Fruit fly (Drosophila melanogaster) whole organism, embryonic: ENCODE measurements around the gene CG14219.
A peak's percentile ranks its signal among the peaks of the same experiment; 100 is the strongest.

Experiments used
- B-H1 ChIP-seq: fragments of 200-800 bp; sonication (Bioruptor generic); IDR thresholded peaks from 3 replicates; pipeline ENCODE4 v1.3.6; 2022; ENCODE audit warnings: missing biosample characterization, missing genetic modification characterization
- B-H2 ChIP-seq: fragments of 200-800 bp; sonication (Bioruptor generic); optimal IDR thresholded peaks from 2 replicates; lab custom pipeline; 2018; ENCODE audit warnings: missing biosample characterization, mild to moderate bottlenecking, missing genetic modification characterization
- C15 ChIP-seq: fragments of 200-800 bp; sonication (Bioruptor generic); IDR thresholded peaks from 3 replicates; pipeline ENCODE4 v1.3.6; 2022; ENCODE audit warnings: missing biosample characterization, missing genetic modification characterization
- CG10321 ChIP-seq: fragments of 200-800 bp; sonication (Bioruptor generic); IDR thresholded peaks from 2 replicates; pipeline ENCODE4 v1.3.6; 2022; ENCODE audit warnings: missing biosample characterization, missing genetic modification characterization
- CG10366 ChIP-seq: fragments of 200-800 bp; sonication (Bioruptor generic); IDR thresholded peaks from 2 replicates; pipeline ENCODE4 v1.3.6; 2022; ENCODE audit warnings: missing biosample characterization, missing genetic modification characterization
- CG11085 ChIP-seq: fragments of 200-800 bp; sonication (Bioruptor generic); IDR thresholded peaks from 2 replicates; pipeline ENCODE4 v1.3.6; 2022; ENCODE audit warnings: missing biosample characterization, missing genetic modification characterization
- CG11695 ChIP-seq: fragments of 200-800 bp; sonication (Bioruptor generic); IDR thresholded peaks from 3 replicates; pipeline ENCODE4 v1.3.6; 2022; ENCODE audit warnings: missing biosample characterization, missing genetic modification characterization
- CG12299 ChIP-seq: fragments of 200-800 bp; sonication (Bioruptor generic); optimal IDR thresholded peaks from 2 replicates; lab custom pipeline; 2018; ENCODE audit warnings: missing biosample characterization, mild to moderate bottlenecking, missing genetic modification characterization
- CG13894 ChIP-seq: fragments of 200-800 bp; sonication (Bioruptor generic); optimal IDR thresholded peaks from 3 replicates; lab custom pipeline; 2018; ENCODE audit warnings: missing biosample characterization, mild to moderate bottlenecking, missing genetic modification characterization, moderate library complexity
- CG14014 ChIP-seq: fragments of 200-800 bp; sonication (Bioruptor generic); IDR thresholded peaks from 2 replicates; pipeline ENCODE4 v1.3.6; 2022; ENCODE audit warnings: missing biosample characterization, missing genetic modification characterization
- CG14965 ChIP-seq: fragments of 200-800 bp; sonication (Bioruptor generic); optimal IDR thresholded peaks from 2 replicates; lab custom pipeline; 2016; ENCODE audit warnings: missing biosample characterization, missing genetic modification characterization, borderline replicate concordance
- CG15601 ChIP-seq: fragments of 200-800 bp; sonication (Bioruptor generic); optimal IDR thresholded peaks from 3 replicates; lab custom pipeline; 2019; ENCODE audit warnings: missing biosample characterization, mild to moderate bottlenecking, missing genetic modification characterization, moderate library complexity
- CG1792 ChIP-seq: fragments of 200-800 bp; sonication (Bioruptor generic); optimal IDR thresholded peaks from 2 replicates; lab custom pipeline; 2016; ENCODE audit warnings: missing biosample characterization, missing genetic modification characterization
- CG2120 ChIP-seq: fragments of 200-800 bp; sonication (Bioruptor generic); optimal IDR thresholded peaks from 3 replicates; lab custom pipeline; 2016; ENCODE audit warnings: missing biosample characterization, missing genetic modification characterization
- CG43689 ChIP-seq: fragments of 200-800 bp; sonication (Bioruptor generic); IDR thresholded peaks from 2 replicates; pipeline ENCODE4 v1.3.6; 2022; ENCODE audit warnings: missing biosample characterization, missing genetic modification characterization
- CG6813 ChIP-seq: fragments of 200-800 bp; sonication (Bioruptor generic); optimal IDR thresholded peaks from 2 replicates; lab custom pipeline; 2017; ENCODE audit warnings: missing biosample characterization, missing genetic modification characterization, mild to moderate bottlenecking, moderate library complexity, missing genetic modification reagents
- CG6854 ChIP-seq: fragments of 200-800 bp; sonication (Bioruptor generic); optimal IDR thresholded peaks from 3 replicates; lab custom pipeline; 2017; ENCODE audit warnings: missing biosample characterization, mild to moderate bottlenecking, missing genetic modification characterization
- CG8290 ChIP-seq, 3 experiments: fragments of 200-800 bp; sonication (Bioruptor generic); optimal IDR thresholded peaks; 2 replicates each; lab custom pipeline; 2016 to 2019; ENCODE audit warnings: missing biosample characterization in 3 of 3, missing genetic modification characterization in 3 of 3, mild to moderate bottlenecking in 2 of 3, moderate library complexity in 1 of 3
- CG8765 ChIP-seq: fragments of 200-800 bp; sonication (Bioruptor generic); IDR thresholded peaks from 2 replicates; pipeline ENCODE4 v1.3.6; 2022; ENCODE audit warnings: missing biosample characterization, missing genetic modification characterization
- CG9609 ChIP-seq: fragments of 200-800 bp; sonication (Bioruptor generic); optimal IDR thresholded peaks from 3 replicates; lab custom pipeline; 2016; ENCODE audit warnings: missing biosample characterization, missing genetic modification characterization
- CG9797 ChIP-seq: fragments of 200-800 bp; sonication (Bioruptor generic); optimal IDR thresholded peaks from 3 replicates; lab custom pipeline; 2018; ENCODE audit warnings: missing biosample characterization, mild to moderate bottlenecking, missing genetic modification characterization
- CHES-1-like ChIP-seq: fragments of 200-800 bp; sonication (Bioruptor generic); optimal IDR thresholded peaks from 2 replicates; lab custom pipeline; 2016; ENCODE audit warnings: missing biosample characterization, missing genetic modification characterization
- D19A ChIP-seq: fragments of 200-800 bp; optimal IDR thresholded peaks from 3 replicates; lab custom pipeline; 2019; ENCODE audit warnings: missing biosample characterization, mild to moderate bottlenecking, missing genetic modification characterization, moderate library complexity
- D19B ChIP-seq: fragments of 200-800 bp; sonication (Bioruptor generic); optimal IDR thresholded peaks from 2 replicates; lab custom pipeline; 2017; ENCODE audit warnings: missing biosample characterization, mild to moderate bottlenecking, missing genetic modification characterization
- Deaf1 ChIP-seq: fragments of 200-800 bp; optimal IDR thresholded peaks from 3 replicates; lab custom pipeline; 2019; ENCODE audit warnings: missing biosample characterization, mild to moderate bottlenecking, missing genetic modification characterization, moderate library complexity
- Doc2 ChIP-seq: fragments of 200-800 bp; sonication (Bioruptor generic); IDR thresholded peaks from 2 replicates; pipeline ENCODE4 v1.3.6; 2022; ENCODE audit warnings: missing biosample characterization, missing genetic modification characterization
- Drgx ChIP-seq: fragments of 200-800 bp; sonication (Bioruptor generic); IDR thresholded peaks from 2 replicates; pipeline ENCODE4 v1.3.6; 2022; ENCODE audit warnings: missing biosample characterization, missing genetic modification characterization
- Fer3 ChIP-seq: fragments of 200-800 bp; sonication (Bioruptor generic); optimal IDR thresholded peaks from 2 replicates; lab custom pipeline; 2018; ENCODE audit warnings: missing biosample characterization, mild to moderate bottlenecking, missing genetic modification characterization, moderate library complexity
- MBD-R2 ChIP-seq: fragments of 200-800 bp; sonication (Bioruptor generic); IDR thresholded peaks from 2 replicates; pipeline ENCODE4 v1.3.6; 2022; ENCODE audit warnings: missing biosample characterization, missing genetic modification characterization
- Max ChIP-seq: fragments of 200-800 bp; sonication (Bioruptor generic); optimal IDR thresholded peaks from 2 replicates; lab custom pipeline; 2016; ENCODE audit warnings: missing biosample characterization, mild to moderate bottlenecking, missing genetic modification characterization
- Nf-YB ChIP-seq: fragments of 200-800 bp; sonication (Bioruptor generic); optimal IDR thresholded peaks from 3 replicates; lab custom pipeline; 2019; ENCODE audit warnings: missing biosample characterization, mild to moderate bottlenecking, missing genetic modification characterization, moderate library complexity
- Oaz ChIP-seq: fragments of 200-800 bp; sonication (Bioruptor generic); IDR thresholded peaks from 2 replicates; pipeline ENCODE4 v1.3.6; 2022; ENCODE audit warnings: missing biosample characterization, missing genetic modification characterization
- Six4 ChIP-seq: fragments of 200-800 bp; sonication (Bioruptor generic); optimal IDR thresholded peaks from 2 replicates; lab custom pipeline; 2016; ENCODE audit warnings: missing biosample characterization, missing genetic modification characterization
- Vsx1 ChIP-seq: fragments of 200-800 bp; sonication (Bioruptor generic); optimal IDR thresholded peaks from 2 replicates; lab custom pipeline; 2017; ENCODE audit warnings: missing biosample characterization, mild to moderate bottlenecking, missing genetic modification characterization, missing genetic modification reagents
- Xrp1 ChIP-seq: fragments of 200-800 bp; sonication (Bioruptor generic); IDR thresholded peaks from 2 replicates; pipeline ENCODE4 v1.3.6; 2022; ENCODE audit warnings: missing biosample characterization, missing genetic modification characterization
- cas ChIP-seq: fragments of 200-800 bp; sonication (Bioruptor generic); IDR thresholded peaks from 2 replicates; pipeline ENCODE4 v1.3.6; 2022; ENCODE audit warnings: missing biosample characterization, missing genetic modification characterization
- cg ChIP-seq: fragments of 200-800 bp; sonication (Bioruptor generic); optimal IDR thresholded peaks from 3 replicates; lab custom pipeline; 2019; ENCODE audit warnings: missing biosample characterization, mild to moderate bottlenecking, missing genetic modification characterization, moderate library complexity
- corto ChIP-seq: fragments of 200-800 bp; sonication (Bioruptor generic); optimal IDR thresholded peaks from 2 replicates; lab custom pipeline; 2016; ENCODE audit warnings: missing biosample characterization, mild to moderate bottlenecking, missing genetic modification characterization, moderate library complexity
- dimm ChIP-seq: fragments of 200-800 bp; sonication (Bioruptor generic); IDR thresholded peaks from 2 replicates; pipeline ENCODE4 v1.3.6; 2022; ENCODE audit warnings: missing biosample characterization, missing genetic modification characterization
- emc ChIP-seq: fragments of 200-800 bp; sonication (Bioruptor generic); optimal IDR thresholded peaks from 2 replicates; lab custom pipeline; 2016; ENCODE audit warnings: missing biosample characterization, missing genetic modification characterization
- jigr1 ChIP-seq: fragments of 200-800 bp; sonication (Bioruptor generic); IDR thresholded peaks from 3 replicates; pipeline ENCODE4 v1.3.6; 2022; ENCODE audit warnings: missing biosample characterization, missing genetic modification characterization
- kay ChIP-seq: fragments of 200-800 bp; sonication (Bioruptor generic); optimal IDR thresholded peaks from 2 replicates; lab custom pipeline; 2016; ENCODE audit warnings: missing biosample characterization, missing genetic modification characterization
- lab ChIP-seq: fragments of 200-800 bp; sonication (Bioruptor generic); optimal IDR thresholded peaks from 3 replicates; lab custom pipeline; 2017; ENCODE audit warnings: missing biosample characterization, missing genetic modification characterization, mild to moderate bottlenecking, moderate library complexity, missing genetic modification reagents
- nom ChIP-seq: fragments of 200-800 bp; sonication (Bioruptor generic); optimal IDR thresholded peaks from 2 replicates; lab custom pipeline; 2017; ENCODE audit warnings: missing biosample characterization, missing genetic modification characterization, mild to moderate bottlenecking, moderate library complexity, missing genetic modification reagents
- pzg ChIP-seq: fragments of 200-800 bp; sonication (Bioruptor generic); optimal IDR thresholded peaks from 3 replicates; lab custom pipeline; 2018; ENCODE audit warnings: missing biosample characterization, mild to moderate bottlenecking, missing genetic modification characterization, moderate library complexity
- salm ChIP-seq: fragments of 200-800 bp; sonication (Bioruptor generic); optimal IDR thresholded peaks from 2 replicates; lab custom pipeline; 2018; ENCODE audit warnings: missing biosample characterization, mild to moderate bottlenecking, missing genetic modification characterization
- sisA ChIP-seq: fragments of 200-800 bp; sonication (Bioruptor generic); IDR thresholded peaks from 2 replicates; pipeline ENCODE4 v1.3.6; 2022; ENCODE audit warnings: missing biosample characterization, missing genetic modification characterization
- trh ChIP-seq: fragments of 200-800 bp; sonication (Bioruptor generic); optimal IDR thresholded peaks from 2 replicates; lab custom pipeline; 2016; ENCODE audit warnings: missing biosample characterization, missing genetic modification characterization
- ttk ChIP-seq: fragments of 200-800 bp; sonication (Bioruptor generic); IDR thresholded peaks from 2 replicates; pipeline ENCODE4 v2.1.2; 2022; ENCODE audit warnings: missing biosample characterization, missing genetic modification characterization
- tup ChIP-seq: fragments of 200-800 bp; sonication (Bioruptor generic); optimal IDR thresholded peaks from 2 replicates; lab custom pipeline; 2016; ENCODE audit warnings: missing biosample characterization, mild to moderate bottlenecking, missing genetic modification characterization, moderate library complexity
- twi ChIP-seq: fragments of 200-800 bp; optimal IDR thresholded peaks from 2 replicates; lab custom pipeline; 2019; ENCODE audit warnings: missing biosample characterization, mild to moderate bottlenecking, missing genetic modification characterization, moderate library complexity
- wdn ChIP-seq: fragments of 200-800 bp; sonication (Bioruptor generic); IDR thresholded peaks from 2 replicates; pipeline ENCODE4 v1.3.6; 2022; ENCODE audit warnings: missing biosample characterization, missing genetic modification characterization

Gene CG14219

DNA sequence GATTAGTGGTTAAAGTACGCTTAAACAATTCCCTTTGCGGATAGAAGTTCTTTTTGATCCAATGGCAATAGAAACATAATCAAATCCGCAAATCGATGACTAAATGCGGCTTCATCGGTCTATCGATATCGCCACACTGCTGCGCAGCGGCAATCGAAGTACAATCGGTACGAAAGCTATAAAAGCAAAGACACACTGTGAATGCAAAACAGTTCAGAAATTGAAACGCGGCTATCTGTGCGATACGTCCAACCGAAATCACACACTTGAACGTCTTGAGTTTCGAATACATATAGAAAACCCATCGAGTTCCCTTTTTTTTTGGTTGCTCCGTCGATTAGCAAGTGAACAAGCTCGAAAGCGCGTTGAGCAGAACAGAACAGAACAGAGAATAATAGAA, 15.0 kb upstream of the CG14219 start, which contains the start of gene CG14207 (continued):
- TF ChIP-seq CG2120 (GFP tag; lab: Kevin White, UChicago) (no peak), trh (no peak), CG13894 (tag; lab: Kevin White, UChicago) (peak; percentile 52), cas (GFP tag; lab: Robert Waterston, UW) (no peak), salm (no peak), corto (no peak), CG12299 (tag; lab: Kevin White, UChicago) (peak; percentile 1), CG8765 (no peak), tup (GFP tag; lab: Kevin White, UChicago) (no peak), emc (GFP tag; lab: Kevin White, UChicago) (no peak), B-H2 (GFP tag; lab: Kevin White, UChicago) (peak; percentile 47), MBD-R2 (peak; percentile 21; the same call in 1 of the 2 replicates), CG9797 (GFP tag; lab: Kevin White, UChicago) (no peak), wdn (no peak), CG9609 (GFP tag; lab: Kevin White, UChicago) (no peak), CG1792 (GFP tag; lab: Kevin White, UChicago) (no peak), D19A (tag; lab: Kevin White, UChicago) (peak; percentile 20), CG8290 (GFP tag; optimal IDR thresholded peaks at IDR 0.05; lab: Kevin White, UChicago) (no peak), CG8290 (tag; optimal IDR thresholded peaks at IDR 0.05; lab: Kevin White, UChicago) (peak in 1 of 2 experiments; percentile 63), D19B (GFP tag; lab: Kevin White, UChicago) (no peak), kay (GFP tag; lab: Kevin White, UChicago) (no peak), dimm (GFP tag; lab: Robert Waterston, UW) (no peak), lab (GFP tag; lab: Kevin White, UChicago) (peak; percentile 14), Vsx1 (GFP tag; lab: Kevin White, UChicago) (no peak), nom (GFP tag; lab: Kevin White, UChicago) (no peak), CHES-1-like (GFP tag; lab: Kevin White, UChicago) (peak; percentile 34), CG10321 (no peak), CG14014 (peak; percentile 35; the same call in 1 of the 2 replicates), CG14965 (GFP tag; lab: Kevin White, UChicago) (no peak), twi (no peak), ttk (no peak), CG6813 (GFP tag; lab: Kevin White, UChicago) (no peak), Oaz (GFP tag; lab: Robert Waterston, UW) (no peak), sisA (no peak), CG11085 (no peak), CG15601 (tag; lab: Kevin White, UChicago) (peak; percentile 10), cg (peak; percentile 0), Max (GFP tag; lab: Kevin White, UChicago) (no peak), CG10366 (no peak), Six4 (no peak), Fer3 (peak; percentile 36), B-H1 (GFP tag; lab: Robert Waterston, UW) (no peak), CG43689 (no peak), pzg (GFP tag; lab: Kevin White, UChicago) (peak; percentile 51), CG11695 (peak; percentile 22; the same call in 1 of the 3 replicates), jigr1 (GFP tag; lab: Robert Waterston, UW) (no peak), Nf-YB (no peak), CG6854 (peak; percentile 39), Drgx (no peak), Xrp1 (no peak), C15 (GFP tag; lab: Robert Waterston, UW) (no peak), Doc2 (GFP tag; lab: Robert Waterston, UW) (no peak), Deaf1 (peak; percentile 10)
